Worm (Caenorhabditis elegans): ENCODE data around the gene emb-8.

DNA sequence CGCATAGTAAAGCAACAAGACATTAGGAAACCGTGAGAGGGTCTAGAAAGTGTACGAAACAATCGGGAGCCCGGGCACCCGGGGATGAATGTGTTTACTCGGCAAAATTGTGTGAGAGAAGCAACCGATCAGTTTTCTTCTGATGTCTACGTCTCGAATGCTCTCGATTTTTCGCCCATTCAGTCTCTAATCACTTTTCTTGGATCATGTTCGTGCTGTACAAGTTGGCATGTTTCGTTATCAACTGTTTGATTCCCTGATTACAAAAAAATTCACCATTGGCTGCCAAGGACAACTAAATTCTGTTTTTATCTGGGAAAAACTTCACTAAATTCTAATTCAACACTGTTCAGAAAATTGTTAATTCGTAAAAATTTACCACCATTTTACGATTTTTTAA, 18.9 kb downstream of the emb-8 start:
- TF ChIP-seq ztf-11 (tag; optimal IDR thresholded peaks at IDR 0.05) (no peak), unc-62 (GFP tag; optimal IDR thresholded peaks at IDR 0.05) (no peak), ama-1 (optimal IDR thresholded peaks at IDR 0.05) (no peak)

All from whole organism, L3 larva.